Worm (Caenorhabditis elegans): Measurements from ENCODE around the gene pxd-1.

The pxd-1 gene

ce11 chrIII:3984049-3984484 lies 21.9 kb upstream of the pxd-1 start (continued):
- TF ChIP-seq ets-4 (GFP tag; optimal IDR thresholded peaks at IDR 0.05) (no peak), ceh-91 (GFP tag; IDR thresholded peaks at IDR 0.05) (no peak), attf-5 (GFP tag; optimal IDR thresholded peaks at IDR 0.05) (peak; percentile 11), madf-6 (GFP tag; IDR thresholded peaks at IDR 0.05) (peak; percentile 68; the same call in 1 of the 2 replicates), Y56A3A.18 (GFP tag; IDR thresholded peaks at IDR 0.05) (no peak), him-1 (tag; optimal IDR thresholded peaks at IDR 0.05) (no peak), B0261.1 (tag; optimal IDR thresholded peaks at IDR 0.05) (no peak), tbp1 (GFP tag; optimal IDR thresholded peaks at IDR 0.05) (no peak), tlf-1 (GFP tag; optimal IDR thresholded peaks at IDR 0.05) (no peak), madf-10 (tag; optimal IDR thresholded peaks at IDR 0.05) (no peak), sptf-2 (GFP tag; optimal IDR thresholded peaks at IDR 0.05) (no peak), cebp-1 (GFP tag; IDR thresholded peaks at IDR 0.05) (no peak), cebp-1 (tag; optimal IDR thresholded peaks at IDR 0.05) (peak; percentile 30), F57A8.1 (GFP tag; optimal IDR thresholded peaks at IDR 0.05) (no peak), bed-2 (GFP tag; IDR thresholded peaks at IDR 0.05) (no peak), F37B4.10 (GFP tag; IDR thresholded peaks at IDR 0.05) (no peak), ztf-18 (tag; optimal IDR thresholded peaks at IDR 0.05) (no peak), F33H1.4 (GFP tag; IDR thresholded peaks at IDR 0.05) (no peak), F39B2.1 (GFP tag; IDR thresholded peaks at IDR 0.05) (no peak), F23B12.7 (tag; optimal IDR thresholded peaks at IDR 0.05; ENCODE audit: insufficient read depth) (no peak), snpc-1.3 (tag; optimal IDR thresholded peaks at IDR 0.05; ENCODE audit: insufficient read depth) (no peak), dpl-1 (GFP tag; optimal IDR thresholded peaks at IDR 0.05) (no peak), ztf-28 (GFP tag; IDR thresholded peaks at IDR 0.05) (no peak), mes-4 (tag; optimal IDR thresholded peaks at IDR 0.05) (no peak), die-1 (tag; optimal IDR thresholded peaks at IDR 0.05) (no peak), Y53G8AR.9 (GFP tag; conservative IDR thresholded peaks at IDR 0.05) (no peak), hlh-26 (GFP tag; conservative IDR thresholded peaks at IDR 0.05) (no peak), mel-28 (tag; optimal IDR thresholded peaks at IDR 0.05; ENCODE audit: borderline replicate concordance) (no peak), xnd-1 (tag; optimal IDR thresholded peaks at IDR 0.05) (no peak), lin-26 (GFP tag; IDR thresholded peaks at IDR 0.05) (peak; percentile 32; the same call in 1 of the 2 replicates), ccch-3 (GFP tag; optimal IDR thresholded peaks at IDR 0.05) (no peak), pbrm-1 (GFP tag; IDR thresholded peaks at IDR 0.05) (no peak), Y95B8A.8 (GFP tag; IDR thresholded peaks at IDR 0.05) (no peak), F49E8.2 (tag; optimal IDR thresholded peaks at IDR 0.05; ENCODE audit: insufficient read depth) (no peak), hsf-1 (GFP tag; IDR thresholded peaks at IDR 0.05) (no peak), mcd-1 (GFP tag; IDR thresholded peaks at IDR 0.05) (no peak), rcor-1 (GFP tag; IDR thresholded peaks at IDR 0.05) (no peak), F52B5.7 (tag; optimal IDR thresholded peaks at IDR 0.05) (peak; percentile 19), lsl-1 (GFP tag; optimal IDR thresholded peaks at IDR 0.05) (no peak), nfyb-1 (GFP tag; IDR thresholded peaks at IDR 0.05) (no peak), T07F8.4 (tag; optimal IDR thresholded peaks at IDR 0.05) (no peak), hrde-1 (tag; optimal IDR thresholded peaks at IDR 0.05; ENCODE audit: borderline replicate concordance) (no peak)
